Fruit fly (Drosophila melanogaster): ENCODE measurements around the gene ND-B14.5A.
A peak's percentile ranks its signal among the peaks of the same experiment; 100 is the strongest.

Gene ND-B14.5A

DNA sequence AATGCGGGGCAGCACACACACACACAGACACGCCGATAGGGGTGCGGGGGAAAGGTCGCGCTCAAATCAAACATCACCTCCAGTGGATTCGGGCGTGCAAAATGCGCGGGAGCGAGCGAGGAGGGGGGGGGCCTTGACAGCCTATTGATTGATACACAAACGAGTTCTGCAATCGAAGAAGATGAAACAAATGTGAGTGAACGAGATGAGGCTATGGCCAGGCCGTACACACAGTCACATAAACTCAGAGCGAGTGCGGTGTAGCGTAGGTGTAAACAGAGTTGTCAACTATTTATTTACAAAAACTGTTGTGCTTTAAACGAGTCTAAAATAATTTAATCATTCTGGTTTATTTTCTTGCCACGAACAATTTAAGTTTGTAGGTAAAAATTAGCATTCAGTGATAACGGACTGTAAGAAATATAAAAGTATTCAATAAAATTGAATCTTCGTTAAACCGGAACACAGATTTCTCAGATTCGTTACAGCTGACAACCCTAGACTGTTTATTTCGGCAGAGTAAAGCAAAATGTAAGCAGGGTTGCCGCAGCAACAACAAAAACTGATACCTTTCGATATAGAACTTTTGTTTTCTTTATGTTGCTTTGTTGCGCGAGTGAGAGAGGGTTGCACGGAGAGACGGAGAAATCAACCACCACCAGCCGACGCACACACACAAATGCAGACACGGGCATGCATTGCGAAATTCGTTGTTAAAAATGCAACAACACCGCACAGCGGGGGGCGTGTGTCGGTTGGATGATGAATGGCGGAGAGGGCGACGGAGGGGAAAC, 37.2 kb upstream of the ND-B14.5A start (continued):
- no peak for TF ChIP-seq prd (optimal IDR thresholded peaks at IDR 0.05)
- TF ChIP-seq prd (GFP tag; IDR thresholded peaks at IDR 0.05): peak; percentile 91
- TF ChIP-seq Poxn (GFP tag; IDR thresholded peaks at IDR 0.05): no peak; the same call in 1 of the 2 replicates
- TF ChIP-seq Hr78 (GFP tag; optimal IDR thresholded peaks at IDR 0.05): peak in 1 of 2 experiments; percentile 82
- TF ChIP-seq CG17186 (GFP tag; optimal IDR thresholded peaks at IDR 0.05): peak; percentile 24
- peak; percentile 93 for TF ChIP-seq CG12391 (tag; optimal IDR thresholded peaks at IDR 0.05)
- peak; percentile 64 for TF ChIP-seq Mad (GFP tag; optimal IDR thresholded peaks at IDR 0.05)
- TF ChIP-seq CG15479 (GFP tag; optimal IDR thresholded peaks at IDR 0.05): peak; percentile 59
- no peak for TF ChIP-seq Elba2 (GFP tag; optimal IDR thresholded peaks at IDR 0.05)
- TF ChIP-seq Stat92E (GFP tag; optimal IDR thresholded peaks at IDR 0.05): peak in 1 of 3 experiments; percentile 52
- TF ChIP-seq salm (tag; optimal IDR thresholded peaks at IDR 0.05): peak; percentile 88
- no peak for TF ChIP-seq pita (GFP tag; optimal IDR thresholded peaks at IDR 0.05)
- no peak for TF ChIP-seq Dll (GFP tag; IDR thresholded peaks at IDR 0.05; ENCODE audit: partially characterized antibody)
- peak; percentile 57; the same call in 1 of the 3 replicates for TF ChIP-seq otp (GFP tag; IDR thresholded peaks at IDR 0.05)
- TF ChIP-seq Drgx (GFP tag; IDR thresholded peaks at IDR 0.05): peak; percentile 83
- peak; percentile 66 for TF ChIP-seq CG17802 (tag; optimal IDR thresholded peaks at IDR 0.05)
- peak; percentile 53 for TF ChIP-seq Sry-δ (GFP tag; optimal IDR thresholded peaks at IDR 0.05)
- TF ChIP-seq Hand (GFP tag; optimal IDR thresholded peaks at IDR 0.05): peak; percentile 90
- peak; percentile 65 for TF ChIP-seq Rx (GFP tag; IDR thresholded peaks at IDR 0.05)
- TF ChIP-seq CG10267 (tag; optimal IDR thresholded peaks at IDR 0.05): peak; percentile 86
- peak; percentile 85 for TF ChIP-seq ind (GFP tag; optimal IDR thresholded peaks at IDR 0.05)
- peak; percentile 96 for TF ChIP-seq CG2678 (tag; optimal IDR thresholded peaks at IDR 0.05)
- peak; percentile 69 for TF ChIP-seq CG11456 (GFP tag; IDR thresholded peaks at IDR 0.05)
- peak; percentile 72; the same call in 2 of the 3 replicates for TF ChIP-seq H15 (GFP tag; IDR thresholded peaks at IDR 0.05)
- peak; percentile 36 for TF ChIP-seq CG31388 (GFP tag; optimal IDR thresholded peaks at IDR 0.05)
- peak; percentile 89 for TF ChIP-seq CG2120 (GFP tag; optimal IDR thresholded peaks at IDR 0.05)
- TF ChIP-seq z (GFP tag; IDR thresholded peaks at IDR 0.05): no peak
- peak; percentile 77 for TF ChIP-seq CG12155 (GFP tag; optimal IDR thresholded peaks at IDR 0.05)
- peak; percentile 67 for TF ChIP-seq CG9609 (GFP tag; optimal IDR thresholded peaks at IDR 0.05)
- peak; percentile 77 for TF ChIP-seq abd-A (tag; optimal IDR thresholded peaks at IDR 0.05)
- TF ChIP-seq CG2889 (GFP tag; IDR thresholded peaks at IDR 0.05): peak; percentile 74; the same call in 1 of the 3 replicates
- TF ChIP-seq Deaf1 (tag; optimal IDR thresholded peaks at IDR 0.05): peak; percentile 77
- peak; percentile 91 for TF ChIP-seq phol (tag; optimal IDR thresholded peaks at IDR 0.05)
- no peak for TF ChIP-seq ham (GFP tag; IDR thresholded peaks at IDR 0.05)
- peak; percentile 69 for TF ChIP-seq B-H1 (GFP tag; IDR thresholded peaks at IDR 0.05)
- peak; percentile 77 for TF ChIP-seq onecut (GFP tag; IDR thresholded peaks at IDR 0.05)
- TF ChIP-seq bowl (GFP tag; IDR thresholded peaks at IDR 0.05): peak; percentile 43; the same call in 1 of the 2 replicates
- TF ChIP-seq eyg (GFP tag; optimal IDR thresholded peaks at IDR 0.05): peak; percentile 70
- TF ChIP-seq dmrt99B (tag; optimal IDR thresholded peaks at IDR 0.05): peak; percentile 93
- TF ChIP-seq Adf1 (GFP tag; IDR thresholded peaks at IDR 0.05): peak; percentile 27; the same call in 1 of the 2 replicates
- TF ChIP-seq CG2875 (GFP tag; optimal IDR thresholded peaks at IDR 0.05): peak; percentile 78
- no peak for TF ChIP-seq Dp (GFP tag; optimal IDR thresholded peaks at IDR 0.05)
- TF ChIP-seq CG4360 (GFP tag; IDR thresholded peaks at IDR 0.05): peak; percentile 85
- TF ChIP-seq ab (GFP tag; optimal IDR thresholded peaks at IDR 0.05): peak; percentile 14
- TF ChIP-seq zen (tag; optimal IDR thresholded peaks at IDR 0.05): peak; percentile 81
- peak; percentile 76 for TF ChIP-seq CG13775 (GFP tag; optimal IDR thresholded peaks at IDR 0.05)
- TF ChIP-seq CG10979 (tag; optimal IDR thresholded peaks at IDR 0.05): peak; percentile 90
- no peak for TF ChIP-seq CkIIα-i1 (GFP tag; IDR thresholded peaks at IDR 0.05)
- peak; percentile 88 for TF ChIP-seq sob (GFP tag; IDR thresholded peaks at IDR 0.05)
